Worm (Caenorhabditis elegans) whole organism, L4 larva: ENCODE results near the gene R105.1.

ENCODE experiments used
- ceh-82 ChIP-seq: sonication (generic microtip); optimal IDR thresholded peaks from 2 replicates; lab custom pipeline; 2017; ENCODE audit warnings: missing biosample characterization, missing genetic modification characterization
- hmg-1.1 ChIP-seq: fragments of 200-800 bp; sonication (Bioruptor generic); IDR thresholded peaks from 2 replicates; pipeline ENCODE4 v1.3.6; 2022; ENCODE audit warnings: missing genetic modification reagents, missing genetic modification characterization, missing compliant biosample characterization
- unc-62 ChIP-seq, 3 experiments: fragments of 150-350 bp in 1 of 3; sonication (generic microtip); optimal IDR thresholded peaks in 2 of 3; peaks in 1 of 3; 1 replicate in 1 of 3; 2 replicates in 2 of 3; lab custom pipeline; 2014 to 2017; ENCODE audit warnings: missing biosample characterization in 3 of 3, missing genetic modification characterization in 3 of 3, missing genetic modification reagents in 3 of 3, missing genotype in 1 of 3

DNA sequence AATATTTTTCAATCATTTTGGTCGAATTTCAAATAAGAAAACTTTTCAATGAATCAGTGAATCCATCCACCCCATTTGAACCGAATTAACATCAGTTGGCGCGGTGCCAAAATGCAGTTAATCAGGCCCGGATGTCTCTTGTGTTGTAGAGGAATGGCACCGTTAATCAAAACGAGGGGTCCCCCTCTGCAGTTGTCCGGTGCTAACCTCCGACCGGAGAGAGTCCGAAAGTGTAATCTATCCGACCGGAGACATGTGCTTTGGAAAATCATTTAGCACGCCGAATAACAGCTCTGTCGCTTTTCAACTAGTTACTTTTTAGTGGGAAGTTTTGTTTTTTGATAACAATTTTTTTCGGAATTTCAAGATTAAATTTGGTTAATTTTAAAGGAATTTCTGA, 11.8 kb downstream of the R105.1 start:
- TF ChIP-seq hmg-1.1 (GFP tag; lab: Robert Waterston, UW) (no peak), ceh-82 (tag; lab: Kevin White, UChicago) (no peak), unc-62 (GFP tag; optimal IDR thresholded peaks at IDR 0.05 in 1 of 2; lab: Kevin White, UChicago) (no peak), unc-62 (tag; optimal IDR thresholded peaks at IDR 0.05; lab: Kevin White, UChicago) (no peak)
